Fruit fly (Drosophila melanogaster) whole organism, pupa: ENCODE results near the gene CG34112.

Experiments used
- CG10348 ChIP-seq: fragments of 200-800 bp; sonication (Bioruptor generic); IDR thresholded peaks from 2 replicates; pipeline ENCODE4 v1.3.6; 2022; ENCODE audit warnings: missing biosample characterization, missing genetic modification characterization
- CG12605 ChIP-seq: fragments of 200-800 bp; sonication (Bioruptor generic); IDR thresholded peaks from 2 replicates; pipeline ENCODE4 v1.3.6; 2022; ENCODE audit warnings: missing biosample characterization, missing genetic modification characterization
- CG13204 ChIP-seq: fragments of 200-800 bp; sonication (Bioruptor generic); optimal IDR thresholded peaks from 2 replicates; lab custom pipeline; 2018; ENCODE audit warnings: missing biosample characterization, mild to moderate bottlenecking, missing genetic modification characterization, moderate library complexity
- CG14655 ChIP-seq: fragments of 200-800 bp; sonication (Bioruptor generic); optimal IDR thresholded peaks from 3 replicates; lab custom pipeline; 2017; ENCODE audit warnings: mild to moderate bottlenecking, missing biosample characterization, missing genetic modification reagents, missing genetic modification characterization
- CG15710 ChIP-seq: fragments of 200-800 bp; sonication (Bioruptor generic); optimal IDR thresholded peaks from 2 replicates; lab custom pipeline; 2018; ENCODE audit warnings: missing biosample characterization, mild to moderate bottlenecking, missing genetic modification characterization, moderate library complexity
- CG17806 ChIP-seq: fragments of 200-800 bp; sonication (Bioruptor generic); optimal IDR thresholded peaks from 2 replicates; lab custom pipeline; 2018; ENCODE audit warnings: missing biosample characterization, mild to moderate bottlenecking, missing genetic modification characterization, moderate library complexity
- CG32121 ChIP-seq: fragments of 200-800 bp; sonication (Bioruptor generic); IDR thresholded peaks from 2 replicates; pipeline ENCODE4 v1.3.6; 2022; ENCODE audit warnings: missing biosample characterization, missing genetic modification characterization
- CG34367 ChIP-seq: fragments of 200-800 bp; sonication (Bioruptor generic); optimal IDR thresholded peaks from 2 replicates; lab custom pipeline; 2018; ENCODE audit warnings: missing biosample characterization, mild to moderate bottlenecking, missing genetic modification characterization
- CG4496 ChIP-seq: fragments of 200-800 bp; sonication (Bioruptor generic); IDR thresholded peaks from 3 replicates; pipeline ENCODE4 v1.3.6; 2022; ENCODE audit warnings: missing biosample characterization, missing genetic modification characterization
- CG8159 ChIP-seq: fragments of 200-800 bp; sonication (Bioruptor generic); optimal IDR thresholded peaks from 3 replicates; lab custom pipeline; 2018; ENCODE audit warnings: missing biosample characterization, mild to moderate bottlenecking, missing genetic modification characterization, moderate library complexity
- CG8301 ChIP-seq: fragments of 200-800 bp; sonication (Bioruptor generic); optimal IDR thresholded peaks from 2 replicates; lab custom pipeline; 2018; ENCODE audit warnings: missing biosample characterization, mild to moderate bottlenecking, missing genetic modification characterization
- CG9948 ChIP-seq: fragments of 200-800 bp; sonication (Bioruptor generic); optimal IDR thresholded peaks from 2 replicates; lab custom pipeline; 2018; ENCODE audit warnings: missing biosample characterization, mild to moderate bottlenecking, missing genetic modification characterization, moderate library complexity
- D1 ChIP-seq: fragments of 200-800 bp; sonication (Bioruptor generic); optimal IDR thresholded peaks from 2 replicates; lab custom pipeline; 2018; ENCODE audit warnings: missing biosample characterization, mild to moderate bottlenecking, missing genetic modification characterization, moderate library complexity
- EcR ChIP-seq: fragments of 200-800 bp; sonication (Bioruptor generic); optimal IDR thresholded peaks from 3 replicates; lab custom pipeline; 2019; ENCODE audit warnings: missing biosample characterization, missing genetic modification characterization, mild to moderate bottlenecking, moderate library complexity, missing genetic modification reagents
- Ets98B ChIP-seq: fragments of 200-800 bp; sonication (Bioruptor generic); IDR thresholded peaks from 2 replicates; pipeline ENCODE4 v1.3.6; 2022; ENCODE audit warnings: missing biosample characterization, missing genetic modification characterization
- Pif1A ChIP-seq: fragments of 200-800 bp; sonication (Bioruptor generic); optimal IDR thresholded peaks from 3 replicates; lab custom pipeline; 2016; ENCODE audit warnings: missing biosample characterization, missing genetic modification characterization
- Pif1B ChIP-seq: fragments of 200-800 bp; sonication (Bioruptor generic); optimal IDR thresholded peaks from 3 replicates; lab custom pipeline; 2016; ENCODE audit warnings: missing biosample characterization, missing genetic modification characterization
- Snoo ChIP-seq: fragments of 200-800 bp; sonication (Bioruptor generic); optimal IDR thresholded peaks from 3 replicates; lab custom pipeline; 2017; ENCODE audit warnings: missing biosample characterization, mild to moderate bottlenecking, missing genetic modification characterization, inconsistent platforms
- fd96Ca ChIP-seq: fragments of 200-800 bp; sonication (Bioruptor generic); IDR thresholded peaks from 3 replicates; pipeline ENCODE4 v1.3.6; 2022; ENCODE audit warnings: missing biosample characterization, missing genetic modification characterization
- gl ChIP-seq: fragments of 200-800 bp; sonication (Bioruptor generic); optimal IDR thresholded peaks from 2 replicates; lab custom pipeline; 2018; ENCODE audit warnings: missing biosample characterization, mild to moderate bottlenecking, missing genetic modification characterization
- rn ChIP-seq: fragments of 200-800 bp; sonication (Bioruptor generic); IDR thresholded peaks from 2 replicates; pipeline ENCODE4 v1.3.6; 2022; ENCODE audit warnings: missing biosample characterization, missing genetic modification characterization

Gene CG34112

DNA sequence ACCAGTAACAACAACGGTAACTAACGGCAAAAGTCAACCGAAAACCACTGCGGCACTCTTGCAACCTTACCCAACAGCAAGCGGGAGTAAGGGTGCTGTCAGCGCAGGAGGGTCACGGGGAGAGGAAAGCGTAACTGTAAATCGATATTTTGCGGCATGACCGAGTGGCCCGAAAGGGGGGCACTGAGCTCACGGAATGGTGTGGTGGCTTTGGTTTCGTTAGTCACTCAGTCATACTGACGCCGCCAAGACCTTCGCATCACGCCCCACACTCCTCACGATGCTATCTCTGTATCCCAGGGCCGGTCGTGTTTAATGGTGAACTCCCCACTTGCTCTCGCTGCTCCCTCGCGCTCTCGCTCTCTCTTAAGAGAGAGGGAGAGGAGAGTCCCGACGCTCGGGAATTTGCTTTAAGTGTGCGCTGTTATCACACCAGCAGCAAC is 33.4 kb downstream of the CG34112 start:
- no peak for TF ChIP-seq CG10348 (GFP tag; lab: Robert Waterston, UW)
- no peak for TF ChIP-seq Snoo (tag; lab: Kevin White, UChicago)
- TF ChIP-seq CG12605 (GFP tag; lab: Robert Waterston, UW), result 0 out of 2 replicates have a peak, but pooled peaks have one; percentile 33
- TF ChIP-seq CG4496 (GFP tag; lab: Robert Waterston, UW), result peak; percentile 75; the same call in 2 of the 3 replicates
- TF ChIP-seq Pif1B (GFP tag; lab: Kevin White, UChicago), result peak; percentile 5
- no peak for TF ChIP-seq CG15710 (tag; lab: Kevin White, UChicago)
- peak; percentile 69 for TF ChIP-seq CG13204
- TF ChIP-seq CG8301 (tag; lab: Kevin White, UChicago), result no peak
- no peak for TF ChIP-seq Pif1A (GFP tag; lab: Kevin White, UChicago)
- no peak for TF ChIP-seq CG17806 (tag; lab: Kevin White, UChicago)
- peak; percentile 17; the same call in 1 of the 3 replicates for TF ChIP-seq fd96Ca (GFP tag; lab: Robert Waterston, UW)
- no peak for TF ChIP-seq gl (tag; lab: Kevin White, UChicago)
- TF ChIP-seq CG9948 (tag; lab: Kevin White, UChicago), result no peak
- TF ChIP-seq Ets98B (GFP tag; lab: Robert Waterston, UW), result peak; percentile 41
- peak; percentile 26 for TF ChIP-seq CG14655 (GFP tag; lab: Kevin White, UChicago)
- no peak; the same call in 1 of the 2 replicates for TF ChIP-seq CG32121 (GFP tag; lab: Robert Waterston, UW)
- TF ChIP-seq rn (GFP tag; lab: Robert Waterston, UW), result no peak
- peak; percentile 54 for TF ChIP-seq EcR (GFP tag; lab: Kevin White, UChicago)
- no peak for TF ChIP-seq D1 (tag; lab: Kevin White, UChicago)
- no peak for TF ChIP-seq CG34367 (tag; lab: Kevin White, UChicago)
- TF ChIP-seq CG8159 (tag; lab: Kevin White, UChicago), result peak; percentile 2

DNA sequence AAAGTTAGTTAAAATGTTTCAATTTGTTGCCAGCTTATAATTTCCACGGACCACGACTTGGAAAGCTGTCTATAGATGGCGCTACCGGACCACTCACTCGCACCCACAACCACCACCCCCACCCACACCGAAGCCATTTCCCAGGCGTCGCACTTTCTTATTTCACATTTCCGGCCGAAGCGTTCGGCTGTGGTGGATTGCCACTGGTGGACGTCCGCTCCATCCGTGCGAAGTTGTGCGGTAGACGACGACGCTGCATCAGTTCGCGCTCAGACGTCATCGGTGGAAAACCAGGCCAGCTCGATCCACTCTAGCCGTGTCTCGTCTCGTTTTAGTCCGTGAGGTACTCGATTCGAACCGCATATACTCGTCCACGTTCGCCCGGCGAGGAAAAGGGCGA is 34.4 kb downstream of the CG34112 start, which contains the start of gene CG1090:
Gene CG1090, plus strand, starts transcription at position 259 of the 400 bp plus-strand sequence.
- TF ChIP-seq CG12605 (GFP tag; lab: Robert Waterston, UW), result no peak
- no peak for TF ChIP-seq rn (GFP tag; lab: Robert Waterston, UW)
- TF ChIP-seq CG8159 (tag; lab: Kevin White, UChicago), result no peak
- no peak for TF ChIP-seq CG14655 (GFP tag; lab: Kevin White, UChicago)
- TF ChIP-seq CG32121 (GFP tag; lab: Robert Waterston, UW), result no peak
- no peak for TF ChIP-seq EcR (GFP tag; lab: Kevin White, UChicago)
- TF ChIP-seq CG15710 (tag; lab: Kevin White, UChicago), result no peak

DNA sequence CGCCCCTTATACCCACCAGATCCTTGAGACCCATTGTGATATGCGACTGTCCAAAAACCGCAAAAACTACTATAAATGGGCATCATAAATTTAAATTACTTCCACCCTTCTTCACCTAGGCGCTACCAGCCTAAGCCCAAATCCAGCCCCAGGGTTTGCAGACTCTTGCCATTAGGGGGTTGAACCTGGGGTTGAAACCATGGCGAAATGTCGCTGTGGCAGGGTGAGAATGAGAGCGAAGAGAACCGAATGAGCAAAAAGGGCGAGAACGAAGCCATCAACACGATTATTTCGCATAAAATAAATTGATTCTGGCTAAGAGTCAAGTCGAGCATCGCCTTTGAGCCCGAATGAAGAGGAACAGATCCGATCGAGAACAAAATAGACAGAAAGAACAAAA is 40.5 kb downstream of the CG34112 start:
- TF ChIP-seq Pif1B (GFP tag; lab: Kevin White, UChicago) (no peak), CG14655 (GFP tag; lab: Kevin White, UChicago) (no peak), D1 (tag; lab: Kevin White, UChicago) (no peak), Ets98B (GFP tag; lab: Robert Waterston, UW) (no peak), CG8301 (tag; lab: Kevin White, UChicago) (no peak), Pif1A (GFP tag; lab: Kevin White, UChicago) (no peak), CG4496 (GFP tag; lab: Robert Waterston, UW) (no peak)

DNA sequence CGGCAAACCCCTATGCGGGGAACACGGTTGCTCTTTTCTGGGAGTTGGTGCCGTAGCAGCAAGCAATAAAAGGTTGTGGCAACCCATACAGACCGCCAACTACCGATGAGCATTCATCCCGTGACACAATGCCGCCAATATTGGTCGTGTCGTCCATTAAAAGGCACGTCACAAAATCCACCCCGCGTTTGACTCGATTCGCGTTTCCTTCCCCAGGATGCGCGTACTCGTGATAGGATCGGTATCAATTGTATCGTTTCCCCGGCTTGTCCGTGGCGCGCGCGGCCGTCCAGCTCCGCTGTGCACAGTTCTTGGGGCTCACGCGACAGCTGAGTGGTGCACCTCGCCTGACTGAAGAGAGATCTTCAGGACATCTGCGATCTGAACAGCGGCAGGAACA is 43.9 kb downstream of the CG34112 start:
- TF ChIP-seq CG8159 (tag; lab: Kevin White, UChicago), result no peak
- no peak for TF ChIP-seq rn (GFP tag; lab: Robert Waterston, UW)
- no peak for TF ChIP-seq Pif1A (GFP tag; lab: Kevin White, UChicago)
- TF ChIP-seq Ets98B (GFP tag; lab: Robert Waterston, UW), result no peak
- no peak for TF ChIP-seq fd96Ca (GFP tag; lab: Robert Waterston, UW)
- no peak for TF ChIP-seq Pif1B (GFP tag; lab: Kevin White, UChicago)
- no peak for TF ChIP-seq CG9948 (tag; lab: Kevin White, UChicago)
- TF ChIP-seq CG34367 (tag; lab: Kevin White, UChicago), result no peak
- no peak for TF ChIP-seq CG12605 (GFP tag; lab: Robert Waterston, UW)
- TF ChIP-seq CG4496 (GFP tag; lab: Robert Waterston, UW), result no peak
- TF ChIP-seq gl (tag; lab: Kevin White, UChicago), result no peak
- no peak for TF ChIP-seq CG10348 (GFP tag; lab: Robert Waterston, UW)
- TF ChIP-seq CG32121 (GFP tag; lab: Robert Waterston, UW), result no peak
- no peak for TF ChIP-seq EcR (GFP tag; lab: Kevin White, UChicago)
- no peak for TF ChIP-seq CG15710 (tag; lab: Kevin White, UChicago)
- no peak for TF ChIP-seq CG13204
- no peak for TF ChIP-seq CG8301 (tag; lab: Kevin White, UChicago)
- TF ChIP-seq CG17806 (tag; lab: Kevin White, UChicago), result no peak

DNA sequence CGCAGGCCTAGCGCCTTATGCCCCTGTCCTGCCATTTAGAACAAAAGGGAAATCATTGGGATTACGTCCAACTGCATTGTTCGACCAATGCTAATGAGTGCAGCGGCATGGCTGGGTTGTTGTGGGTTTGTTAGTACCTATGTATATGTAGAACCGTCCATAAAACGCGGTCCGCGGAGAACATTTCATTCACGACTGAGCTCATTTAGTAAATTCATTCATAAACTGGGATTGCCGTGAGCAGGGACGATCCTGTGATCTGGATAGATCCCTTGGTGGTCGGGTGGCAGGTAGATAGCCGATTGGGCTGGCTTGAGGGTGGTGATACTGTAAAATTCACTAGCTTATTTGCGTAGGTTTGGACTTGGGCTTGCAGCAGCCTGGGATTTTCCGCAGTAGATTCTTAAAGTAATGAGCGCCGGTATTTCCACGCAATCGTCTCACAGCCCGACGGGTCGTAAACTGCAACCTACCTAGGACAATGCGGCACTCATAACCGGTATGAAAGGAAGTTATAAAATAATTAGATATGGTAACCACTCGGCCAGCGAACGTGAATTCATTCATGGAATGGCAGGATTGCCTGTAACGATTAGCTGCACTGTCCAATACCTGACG is 45.8 kb downstream of the CG34112 start:
- TF ChIP-seq CG17806 (tag; lab: Kevin White, UChicago), result no peak
- TF ChIP-seq gl (tag; lab: Kevin White, UChicago), result no peak
- no peak for TF ChIP-seq EcR (GFP tag; lab: Kevin White, UChicago)
- no peak for TF ChIP-seq CG34367 (tag; lab: Kevin White, UChicago)
- no peak for TF ChIP-seq CG10348 (GFP tag; lab: Robert Waterston, UW)
- no peak for TF ChIP-seq CG14655 (GFP tag; lab: Kevin White, UChicago)
- TF ChIP-seq CG13204, result no peak
- TF ChIP-seq D1 (tag; lab: Kevin White, UChicago), result no peak
- no peak for TF ChIP-seq Pif1A (GFP tag; lab: Kevin White, UChicago)
- no peak for TF ChIP-seq CG4496 (GFP tag; lab: Robert Waterston, UW)
- TF ChIP-seq CG9948 (tag; lab: Kevin White, UChicago), result no peak
- no peak for TF ChIP-seq CG12605 (GFP tag; lab: Robert Waterston, UW)
- TF ChIP-seq, all 21 proteins: peak for 0
